ENCODE assay signal across 1 worm cellular context in genomic region chrII:9591071-9591470, ce11.
A peak's percentile ranks its signal among the peaks of the same experiment; 100 is the strongest.
TF ChIP-seq lines count a peak whose summit lies in the region.

Gene E02H1.1, minus strand, starts transcription at chrII:9591164.
Gene tag-124, plus strand, starts transcription at chrII:9591292.

TF ChIP-seq in whole organism, L4 larva, 104 proteins besides CTCF, POLR2A, EP300 and RAD21 (continued from another document):
- peak; percentile 87 for TF ChIP-seq nhr-11 (tag; optimal IDR thresholded peaks at IDR 0.05; lab: Kevin White, UChicago)
- TF ChIP-seq lsy-2 (tag; optimal IDR thresholded peaks at IDR 0.05; lab: Kevin White, UChicago): peak in 1 of 2 experiments; percentile 89
- peak; percentile 49 for TF ChIP-seq aha-1 (tag; lab: Kevin White, UChicago)
- no peak for TF ChIP-seq fkh-10 (GFP tag; optimal IDR thresholded peaks at IDR 0.05; lab: Kevin White, UChicago)
- TF ChIP-seq hmg-1.1 (GFP tag; IDR thresholded peaks at IDR 0.05; lab: Robert Waterston, UW): peak; percentile 62
- TF ChIP-seq tra-1 (GFP tag; IDR thresholded peaks at IDR 0.05; lab: Robert Waterston, UW): peak; percentile 65; the same call in 1 of the 2 replicates
- TF ChIP-seq Y48G9A.11 (GFP tag; IDR thresholded peaks at IDR 0.05; lab: Robert Waterston, UW): peak; percentile 70; the same call in 1 of the 2 replicates
- TF ChIP-seq ztf-7 (tag; optimal IDR thresholded peaks at IDR 0.05; lab: Kevin White, UChicago): no peak
- TF ChIP-seq cey-2 (tag; optimal IDR thresholded peaks at IDR 0.05; lab: Kevin White, UChicago; ENCODE audit: borderline replicate concordance, insufficient read depth): no peak
- peak; percentile 84 for TF ChIP-seq unc-130 (GFP tag; optimal IDR thresholded peaks at IDR 0.05; lab: Kevin White, UChicago)
TF ChIP-seq in whole organism, L4 larva: peak in this region for 34.
